Worm (Caenorhabditis elegans) whole organism, L3 larva: Measurements from ENCODE around the gene C38C10.3.
A peak's percentile ranks its signal among the peaks of the same experiment; 100 is the strongest.

ENCODE experiments used
- ZK546.5 ChIP-seq: sonication (generic microtip); optimal IDR thresholded peaks from 2 replicates; lab custom pipeline; 2017; ENCODE audit warnings: missing biosample characterization, missing genetic modification characterization
- aly-2 ChIP-seq: fragments of 150-350 bp; optimal IDR thresholded peaks from 2 replicates; lab custom pipeline; 2014; ENCODE audit warnings: missing biosample characterization, missing genetic modification characterization
- ama-1 ChIP-seq: fragments of 150-350 bp; optimal IDR thresholded peaks from 2 replicates; lab custom pipeline; 2018
- ceh-28 ChIP-seq: fragments of 150-350 bp; optimal IDR thresholded peaks from 2 replicates; lab custom pipeline; 2014; ENCODE audit warnings: missing biosample characterization, missing genetic modification reagents, missing genetic modification characterization
- ceh-82 ChIP-seq: fragments of 150-350 bp; optimal IDR thresholded peaks from 2 replicates; lab custom pipeline; 2014; ENCODE audit warnings: missing biosample characterization, missing genetic modification characterization
- ceh-9 ChIP-seq: sonication (generic microtip); optimal IDR thresholded peaks from 2 replicates; lab custom pipeline; 2018; ENCODE audit warnings: missing biosample characterization, missing genetic modification characterization
- egl-5 ChIP-seq: fragments of 150-350 bp; optimal IDR thresholded peaks from 2 replicates; lab custom pipeline; 2017; ENCODE audit warnings: missing biosample characterization, missing genetic modification reagents, missing genetic modification characterization, inconsistent platforms
- elt-1 ChIP-seq: fragments of 150-350 bp; optimal IDR thresholded peaks from 2 replicates; lab custom pipeline; 2014; ENCODE audit warnings: missing biosample characterization, missing genetic modification characterization
- elt-3 ChIP-seq, 3 experiments: fragments of 150-350 bp in 1 of 3; sonication (generic microtip) in 2 of 3; optimal IDR thresholded peaks; 2 replicates in 2 of 3; 4 replicates in 1 of 3; lab custom pipeline; 2014 to 2017; ENCODE audit warnings: missing biosample characterization in 3 of 3, missing genetic modification characterization in 3 of 3
- eor-1 ChIP-seq, 2 experiments: fragments of 150-350 bp; optimal IDR thresholded peaks; 2 replicates each; lab custom pipeline; 2014 to 2018; ENCODE audit warnings: missing biosample characterization in 2 of 2, missing genetic modification characterization in 2 of 2
- fkh-10 ChIP-seq: sonication (generic microtip); optimal IDR thresholded peaks from 2 replicates; lab custom pipeline; 2017; ENCODE audit warnings: missing biosample characterization, missing genetic modification reagents, missing genetic modification characterization
- fos-1 ChIP-seq: fragments of 150-350 bp; optimal IDR thresholded peaks from 2 replicates; lab custom pipeline; 2014; ENCODE audit warnings: missing biosample characterization, missing genetic modification characterization
- jun-1 ChIP-seq: fragments of 150-350 bp; optimal IDR thresholded peaks from 2 replicates; lab custom pipeline; 2014; ENCODE audit warnings: missing biosample characterization, missing genetic modification reagents, missing genetic modification characterization
- lin-15B ChIP-seq: fragments of 150-350 bp; optimal IDR thresholded peaks from 2 replicates; lab custom pipeline; 2014; ENCODE audit warnings: missing biosample characterization, missing genetic modification characterization
- lin-39 ChIP-seq: fragments of 150-350 bp; optimal IDR thresholded peaks from 2 replicates; lab custom pipeline; 2018; ENCODE audit warnings: missing biosample characterization, missing genetic modification reagents, missing genetic modification characterization
- mdl-1 ChIP-seq: fragments of 150-350 bp; optimal IDR thresholded peaks from 2 replicates; lab custom pipeline; 2014; ENCODE audit warnings: missing biosample characterization, missing genetic modification characterization
- nfya-1 ChIP-seq: sonication (generic microtip); optimal IDR thresholded peaks from 2 replicates; lab custom pipeline; 2017; ENCODE audit warnings: missing genetic modification characterization, mild to moderate bottlenecking, missing compliant biosample characterization, antibody characterized with exemption, moderate library complexity; ENCODE audit not compliant: insufficient read depth
- nhr-11 ChIP-seq: fragments of 150-350 bp; optimal IDR thresholded peaks from 2 replicates; lab custom pipeline; 2014; ENCODE audit warnings: missing biosample characterization, missing genetic modification characterization
- nhr-23 ChIP-seq: fragments of 150-350 bp; optimal IDR thresholded peaks from 2 replicates; lab custom pipeline; 2014; ENCODE audit warnings: missing biosample characterization, missing genetic modification reagents, missing genetic modification characterization
- nhr-237 ChIP-seq: fragments of 150-350 bp; optimal IDR thresholded peaks from 2 replicates; lab custom pipeline; 2014; ENCODE audit warnings: missing biosample characterization, missing genetic modification characterization
- nhr-25 ChIP-seq: sonication (generic microtip); optimal IDR thresholded peaks from 2 replicates; lab custom pipeline; 2017; ENCODE audit warnings: missing biosample characterization, missing genetic modification characterization
- nhr-28 ChIP-seq: fragments of 150-350 bp; optimal IDR thresholded peaks from 2 replicates; lab custom pipeline; 2014; ENCODE audit warnings: missing biosample characterization, missing genetic modification characterization
- nhr-43 ChIP-seq: sonication (generic microtip); optimal IDR thresholded peaks from 2 replicates; lab custom pipeline; 2016; ENCODE audit warnings: mild to moderate bottlenecking, missing genetic modification characterization, missing compliant biosample characterization; ENCODE audit not compliant: poor library complexity, severe bottlenecking
- nhr-67 ChIP-seq: fragments of 150-350 bp; optimal IDR thresholded peaks from 2 replicates; lab custom pipeline; 2014; ENCODE audit warnings: missing biosample characterization, missing genetic modification characterization
- nhr-77 ChIP-seq: fragments of 150-350 bp; optimal IDR thresholded peaks from 2 replicates; lab custom pipeline; 2014; ENCODE audit warnings: missing biosample characterization, missing genetic modification characterization
- pha-4 ChIP-seq: fragments of 150-350 bp; optimal IDR thresholded peaks from 2 replicates; lab custom pipeline; 2014; ENCODE audit warnings: missing biosample characterization, missing genetic modification reagents, missing genetic modification characterization
- pqm-1 ChIP-seq: fragments of 150-350 bp; optimal IDR thresholded peaks from 2 replicates; lab custom pipeline; 2017; ENCODE audit warnings: missing biosample characterization, missing genetic modification characterization, inconsistent platforms
- sea-2 ChIP-seq: fragments of 150-350 bp; sonication (generic microtip); optimal IDR thresholded peaks from 4 replicates; lab custom pipeline; 2014; ENCODE audit warnings: missing biosample characterization, missing genetic modification reagents, missing genetic modification characterization
- skn-1 ChIP-seq: fragments of 150-350 bp; optimal IDR thresholded peaks from 2 replicates; lab custom pipeline; 2014; ENCODE audit warnings: missing biosample characterization, missing genetic modification characterization
- unc-39 ChIP-seq: sonication (generic microtip); optimal IDR thresholded peaks from 4 replicates; lab custom pipeline; 2017; ENCODE audit warnings: missing biosample characterization, missing genetic modification characterization
- unc-62 ChIP-seq: fragments of 150-350 bp; sonication (generic microtip); optimal IDR thresholded peaks from 4 replicates; lab custom pipeline; 2014; ENCODE audit warnings: missing biosample characterization, missing genetic modification reagents, missing genetic modification characterization
- zag-1 ChIP-seq: fragments of 150-350 bp; optimal IDR thresholded peaks from 2 replicates; lab custom pipeline; 2014; ENCODE audit warnings: missing biosample characterization, missing genetic modification characterization
- ztf-11 ChIP-seq: fragments of 150-350 bp; optimal IDR thresholded peaks from 2 replicates; lab custom pipeline; 2014; ENCODE audit warnings: missing biosample characterization, missing genetic modification characterization

Gene C38C10.3

ce11 chrIII:9353814-9354213 is 31.6 kb downstream of the C38C10.3 start:
- no peak for TF ChIP-seq aly-2
- TF ChIP-seq pha-4 (tag; lab: Kevin White, UChicago) = peak; percentile 69
- TF ChIP-seq nhr-23 (tag; lab: Kevin White, UChicago) = no peak
- no peak for TF ChIP-seq unc-62
- peak; percentile 42 for TF ChIP-seq lin-39 (tag; lab: Kevin White, UChicago)
- no peak for TF ChIP-seq jun-1
- TF ChIP-seq mdl-1 (tag; lab: Kevin White, UChicago) = no peak
- no peak for TF ChIP-seq ZK546.5 (tag; lab: Kevin White, UChicago)
- TF ChIP-seq elt-1 (tag; lab: Kevin White, UChicago) = no peak
- no peak for TF ChIP-seq ceh-28 (tag; lab: Kevin White, UChicago)
- peak; percentile 60 for TF ChIP-seq nfya-1 (tag; lab: Kevin White, UChicago)

ce11 chrIII:9346722-9347121 is 38.7 kb downstream of the C38C10.3 start:
- TF ChIP-seq nfya-1 (tag; lab: Kevin White, UChicago) (peak; percentile 32), fkh-10 (GFP tag; lab: Kevin White, UChicago) (no peak)

ce11 chrIII:9346114-9346513 is 39.3 kb downstream of the C38C10.3 start:
- TF ChIP-seq lin-15B = no peak
- peak; percentile 75 for TF ChIP-seq lin-39 (tag; lab: Kevin White, UChicago)

- TF ChIP-seq nhr-43 (tag; lab: Kevin White, UChicago) = no peak
- no peak for TF ChIP-seq elt-3 (tag; optimal IDR thresholded peaks at IDR 0.05; lab: Kevin White, UChicago)
- no peak for TF ChIP-seq pqm-1 (tag; lab: Kevin White, UChicago)
- no peak for TF ChIP-seq mdl-1 (tag; lab: Kevin White, UChicago)
- TF ChIP-seq ama-1 (lab: Kevin White, UChicago) = no peak
- no peak for TF ChIP-seq nhr-25
- no peak for TF ChIP-seq fos-1
- no peak for TF ChIP-seq sea-2
- no peak for TF ChIP-seq elt-1 (tag; lab: Kevin White, UChicago)
- TF ChIP-seq egl-5 = no peak
- no peak for TF ChIP-seq nhr-237 (tag; lab: Kevin White, UChicago)
- no peak for TF ChIP-seq ztf-11
- TF ChIP-seq nfya-1 (tag; lab: Kevin White, UChicago) = no peak
- TF ChIP-seq lin-15B = no peak
- no peak for TF ChIP-seq eor-1 (tag; optimal IDR thresholded peaks at IDR 0.05; lab: Kevin White, UChicago)
- TF ChIP-seq nhr-67 (tag; lab: Kevin White, UChicago) = no peak
- TF ChIP-seq zag-1 (tag; lab: Kevin White, UChicago) = no peak
- TF ChIP-seq ceh-9 (tag; lab: Kevin White, UChicago) = no peak
Observed at ce11 chrIII:9344347-9344746, 41.1 kb downstream of the C38C10.3 start, which contains the start of gene emb-9. TSS of gene emb-9 (minus strand) at chrIII:9344447.

ce11 chrIII:9340025-9340424 is 45.4 kb downstream of the C38C10.3 start:
- TF ChIP-seq mdl-1 (tag; lab: Kevin White, UChicago) (no peak), fkh-10 (GFP tag; lab: Kevin White, UChicago) (no peak), elt-3 (tag; optimal IDR thresholded peaks at IDR 0.05; lab: Kevin White, UChicago) (no peak), skn-1 (tag; lab: Kevin White, UChicago) (no peak), fos-1 (no peak), nhr-28 (tag; lab: Kevin White, UChicago) (no peak), nhr-11 (tag; lab: Kevin White, UChicago) (no peak), ceh-82 (tag; lab: Kevin White, UChicago) (no peak), egl-5 (no peak), ceh-28 (tag; lab: Kevin White, UChicago) (no peak), nhr-43 (tag; lab: Kevin White, UChicago) (no peak), unc-39 (tag; lab: Kevin White, UChicago) (no peak), eor-1 (tag; optimal IDR thresholded peaks at IDR 0.05; lab: Kevin White, UChicago) (no peak), sea-2 (no peak)

ce11 chrIII:9337968-9338367 is 47.5 kb downstream of the C38C10.3 start:
- TF ChIP-seq eor-1 (tag; optimal IDR thresholded peaks at IDR 0.05; lab: Kevin White, UChicago) (no peak), nhr-77 (tag; lab: Kevin White, UChicago) (no peak), nfya-1 (tag; lab: Kevin White, UChicago) (no peak), mdl-1 (tag; lab: Kevin White, UChicago) (no peak), elt-1 (tag; lab: Kevin White, UChicago) (no peak), nhr-237 (tag; lab: Kevin White, UChicago) (no peak), unc-39 (tag; lab: Kevin White, UChicago) (no peak)
